Fruit fly (Drosophila melanogaster): ENCODE data around the gene CG32017.

Gene CG32017

DNA sequence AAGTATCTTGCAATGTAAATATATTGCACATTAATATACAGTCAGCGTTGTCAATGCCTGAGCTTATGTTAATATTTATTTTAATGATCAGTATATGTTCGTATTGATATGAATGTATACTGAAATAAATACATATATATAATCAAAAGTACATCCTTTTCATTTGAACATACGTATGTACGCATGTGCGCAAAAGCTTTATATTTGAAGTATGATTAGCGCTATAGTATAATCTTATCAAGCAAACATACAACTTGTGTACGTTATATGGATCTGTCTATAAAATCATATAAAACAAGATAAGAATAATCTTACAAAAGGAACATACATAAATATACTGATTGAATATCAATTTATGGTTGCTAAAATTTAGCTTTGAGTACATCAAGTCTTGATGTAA, 37.2 kb upstream of the CG32017 start (continued):
- no peak for TF ChIP-seq CG15073 (GFP tag; optimal IDR thresholded peaks at IDR 0.05)
- no peak for TF ChIP-seq CG10209 (GFP tag; optimal IDR thresholded peaks at IDR 0.05)
- no peak for TF ChIP-seq Opbp (GFP tag; IDR thresholded peaks at IDR 0.05; ENCODE audit: partially characterized antibody)
- TF ChIP-seq CG31365 (tag; optimal IDR thresholded peaks at IDR 0.05) = no peak
- peak; percentile 7 for TF ChIP-seq CG18262 (tag; optimal IDR thresholded peaks at IDR 0.05)
- TF ChIP-seq CG7357 (GFP tag; IDR thresholded peaks at IDR 0.05) = no peak
- no peak for TF ChIP-seq Rx (GFP tag; IDR thresholded peaks at IDR 0.05)
- TF ChIP-seq CG11723 (GFP tag; optimal IDR thresholded peaks at IDR 0.05) = peak; percentile 46
- no peak for TF ChIP-seq CG12104 (GFP tag; optimal IDR thresholded peaks at IDR 0.05)
- TF ChIP-seq fu2 (GFP tag; optimal IDR thresholded peaks at IDR 0.05) = no peak
- no peak for TF ChIP-seq org-1 (GFP tag; optimal IDR thresholded peaks at IDR 0.05)
- TF ChIP-seq shn (GFP tag; optimal IDR thresholded peaks at IDR 0.05) = no peak
- no peak for TF ChIP-seq pros (GFP tag; optimal IDR thresholded peaks at IDR 0.05)
- TF ChIP-seq D19A (tag; optimal IDR thresholded peaks at IDR 0.05) = no peak
- TF ChIP-seq eve (GFP tag; optimal IDR thresholded peaks at IDR 0.05) = peak in 1 of 2 experiments; percentile 27
- TF ChIP-seq CG12942 (GFP tag; optimal IDR thresholded peaks at IDR 0.05) = no peak
- no peak for TF ChIP-seq al (GFP tag; IDR thresholded peaks at IDR 0.05)
- no peak for TF ChIP-seq CG7556 (GFP tag; optimal IDR thresholded peaks at IDR 0.05)
- TF ChIP-seq CG8089 (GFP tag; optimal IDR thresholded peaks at IDR 0.05) = no peak
- no peak for TF ChIP-seq NC2α (GFP tag; optimal IDR thresholded peaks at IDR 0.05)
- peak; percentile 26 for TF ChIP-seq unpg (GFP tag; optimal IDR thresholded peaks at IDR 0.05)
- no peak for TF ChIP-seq CG10147 (GFP tag; optimal IDR thresholded peaks at IDR 0.05)
- no peak for TF ChIP-seq onecut (GFP tag; IDR thresholded peaks at IDR 0.05)
- no peak for TF ChIP-seq CG9609 (GFP tag; optimal IDR thresholded peaks at IDR 0.05)
- no peak for TF ChIP-seq CG17328 (GFP tag; IDR thresholded peaks at IDR 0.05)
- no peak for TF ChIP-seq Med (GFP tag)
- no peak for TF ChIP-seq hkb (optimal IDR thresholded peaks at IDR 0.05)
- TF ChIP-seq hkb (GFP tag; IDR thresholded peaks at IDR 0.05) = no peak
- peak; percentile 26 for TF ChIP-seq CG17385 (GFP tag; optimal IDR thresholded peaks at IDR 0.05)
- no peak for TF ChIP-seq CG2199 (GFP tag; IDR thresholded peaks at IDR 0.05)
- TF ChIP-seq Sox102F (GFP tag; optimal IDR thresholded peaks at IDR 0.05) = no peak
- peak; percentile 58 for TF ChIP-seq tap (tag; optimal IDR thresholded peaks at IDR 0.05)
- TF ChIP-seq nerfin-2 (GFP tag; IDR thresholded peaks at IDR 0.05; ENCODE audit: partially characterized antibody) = no peak
- TF ChIP-seq CG17912 (GFP tag; optimal IDR thresholded peaks at IDR 0.05) = peak; percentile 8
- TF ChIP-seq CG30020 (tag; optimal IDR thresholded peaks at IDR 0.05) = peak; percentile 95
- TF ChIP-seq CG3281 (GFP tag; optimal IDR thresholded peaks at IDR 0.05) = peak; percentile 40
- no peak for TF ChIP-seq CG7745 (tag; optimal IDR thresholded peaks at IDR 0.05)
- TF ChIP-seq Lim3 (GFP tag; IDR thresholded peaks at IDR 0.05) = no peak
- TF ChIP-seq chn (GFP tag; optimal IDR thresholded peaks at IDR 0.05) = no peak
- no peak for TF ChIP-seq Atf3 (GFP tag; optimal IDR thresholded peaks at IDR 0.05)
- TF ChIP-seq CG17612 (GFP tag; IDR thresholded peaks at IDR 0.05) = no peak
- TF ChIP-seq tup (GFP tag; optimal IDR thresholded peaks at IDR 0.05) = no peak
- no peak for TF ChIP-seq CG31224 (GFP tag; IDR thresholded peaks at IDR 0.05)
- no peak for TF ChIP-seq CG4282 (GFP tag; optimal IDR thresholded peaks at IDR 0.05)
- no peak for TF ChIP-seq ERR (GFP tag; optimal IDR thresholded peaks at IDR 0.05)
- TF ChIP-seq Antp (GFP tag; optimal IDR thresholded peaks at IDR 0.05) = no peak
- TF ChIP-seq gsb-n (tag; optimal IDR thresholded peaks at IDR 0.05) = no peak
- no peak for TF ChIP-seq fru (optimal IDR thresholded peaks at IDR 0.05)
- TF ChIP-seq CG12071 (GFP tag; optimal IDR thresholded peaks at IDR 0.05) = no peak
- no peak for TF ChIP-seq phol (tag; optimal IDR thresholded peaks at IDR 0.05)
- peak; percentile 29 for TF ChIP-seq CG13424 (tag; optimal IDR thresholded peaks at IDR 0.05)
- no peak for TF ChIP-seq Elba2 (GFP tag; optimal IDR thresholded peaks at IDR 0.05)
- no peak for TF ChIP-seq CG3995 (GFP tag; optimal IDR thresholded peaks at IDR 0.05)
